Worm (Caenorhabditis elegans): ENCODE measurements around the gene C54E4.4.

The C54E4.4 gene

DNA sequence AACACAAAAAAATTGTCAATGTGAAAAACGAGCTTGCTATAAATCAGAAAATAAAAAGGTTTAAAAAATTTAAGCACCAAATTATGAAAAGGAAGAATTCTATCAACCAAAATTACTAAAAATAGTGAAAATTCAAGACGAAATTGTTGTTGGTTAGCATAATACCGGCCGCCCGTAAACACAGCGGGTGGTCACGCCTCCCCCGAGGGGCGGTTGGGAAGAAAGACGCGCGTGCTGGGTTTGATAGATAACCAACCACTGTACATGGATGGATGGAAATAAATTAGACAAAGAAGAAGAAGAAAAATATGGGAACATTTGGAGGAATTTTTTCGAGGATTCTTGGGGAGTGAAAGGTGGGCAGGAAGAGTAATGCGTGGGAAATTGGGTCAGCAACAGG lies 26.1 kb downstream of the C54E4.4 start:
- TF ChIP-seq ceh-82 (tag; optimal IDR thresholded peaks at IDR 0.05) (no peak), lsy-12 (tag; optimal IDR thresholded peaks at IDR 0.05) (no peak), fos-1 (tag; optimal IDR thresholded peaks at IDR 0.05) (no peak), elt-1 (tag; optimal IDR thresholded peaks at IDR 0.05) (no peak)

DNA sequence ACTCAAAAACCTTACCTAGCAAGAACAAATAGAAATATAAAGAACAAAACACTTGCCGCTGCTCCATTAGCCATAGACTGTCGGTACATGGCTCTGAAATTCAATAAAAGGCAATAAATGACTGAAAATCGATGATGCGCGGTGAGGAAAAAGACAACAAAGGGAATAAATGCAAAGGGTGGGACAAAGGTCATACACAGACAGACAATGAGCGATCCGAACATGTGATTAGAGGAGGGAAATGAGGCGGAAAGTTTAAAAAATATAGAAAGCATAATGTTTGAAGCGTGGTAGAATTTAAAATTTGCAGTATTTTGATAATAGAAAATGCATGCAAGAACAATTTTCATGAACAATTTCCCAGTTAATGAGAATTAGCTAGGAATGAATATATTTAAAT lies 27.9 kb downstream of the C54E4.4 start, which contains the start of gene C54E4.12:
Gene C54E4.12, minus strand, starts transcription at position 101 of the 400 bp plus-strand sequence.
- no peak for TF ChIP-seq ceh-9 (tag; optimal IDR thresholded peaks at IDR 0.05)
- no peak for TF ChIP-seq skn-1 (tag; optimal IDR thresholded peaks at IDR 0.05)
- no peak for TF ChIP-seq mdl-1 (tag; optimal IDR thresholded peaks at IDR 0.05)
- TF ChIP-seq elt-2 (tag; optimal IDR thresholded peaks at IDR 0.05), result no peak
- TF ChIP-seq nfya-1 (tag; optimal IDR thresholded peaks at IDR 0.05; ENCODE audit: insufficient read depth), result no peak
- no peak for TF ChIP-seq elt-3 (tag; optimal IDR thresholded peaks at IDR 0.05)
- TF ChIP-seq nhr-12 (tag; optimal IDR thresholded peaks at IDR 0.05), result no peak
- TF ChIP-seq ama-1 (optimal IDR thresholded peaks at IDR 0.05), result no peak
- no peak for TF ChIP-seq nhr-67 (tag; optimal IDR thresholded peaks at IDR 0.05)
- no peak for TF ChIP-seq nhr-43 (tag; optimal IDR thresholded peaks at IDR 0.05; ENCODE audit: poor library complexity, severe bottlenecking)
- TF ChIP-seq ztf-11 (tag; optimal IDR thresholded peaks at IDR 0.05), result no peak
- no peak for TF ChIP-seq nhr-237 (tag; optimal IDR thresholded peaks at IDR 0.05)
- no peak for TF ChIP-seq R02D3.7 (tag; optimal IDR thresholded peaks at IDR 0.05)
- TF ChIP-seq nhr-25 (tag; optimal IDR thresholded peaks at IDR 0.05), result no peak
- TF ChIP-seq daf-12 (tag; optimal IDR thresholded peaks at IDR 0.05), result no peak
- no peak for TF ChIP-seq eor-1 (tag; optimal IDR thresholded peaks at IDR 0.05)
- TF ChIP-seq tbx-2 (tag; optimal IDR thresholded peaks at IDR 0.05), result no peak

DNA sequence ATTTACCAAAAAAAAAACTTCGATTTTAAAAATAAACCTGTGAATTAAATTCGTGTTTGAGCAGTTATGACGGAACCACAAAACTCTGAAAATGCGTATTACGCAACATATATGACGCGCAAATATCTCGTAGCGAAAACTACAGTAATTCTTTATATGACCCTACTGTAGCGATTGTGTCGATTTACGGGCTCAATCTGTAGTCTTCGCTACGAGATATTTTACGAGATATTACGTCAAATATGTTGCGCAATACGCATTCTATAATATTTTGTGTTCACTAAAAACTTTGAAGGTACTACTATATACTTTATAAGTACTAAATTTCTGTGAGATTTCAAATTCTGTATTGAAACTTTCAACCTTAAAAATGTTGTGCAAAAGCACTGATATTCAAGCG lies 30.9 kb downstream of the C54E4.4 start:
- TF ChIP-seq lsy-12 (tag; optimal IDR thresholded peaks at IDR 0.05), result no peak
- no peak for TF ChIP-seq fkh-2 (tag; optimal IDR thresholded peaks at IDR 0.05)
- TF ChIP-seq mdl-1 (tag; optimal IDR thresholded peaks at IDR 0.05), result no peak
- no peak for TF ChIP-seq nhr-237 (tag; optimal IDR thresholded peaks at IDR 0.05)
- TF ChIP-seq skn-1 (tag; optimal IDR thresholded peaks at IDR 0.05), result no peak
- no peak for TF ChIP-seq sea-2 (GFP tag; optimal IDR thresholded peaks at IDR 0.05)
- no peak for TF ChIP-seq ceh-28 (tag; optimal IDR thresholded peaks at IDR 0.05)
- no peak for TF ChIP-seq elt-1 (tag; optimal IDR thresholded peaks at IDR 0.05)
- no peak for TF ChIP-seq nhr-67 (tag; optimal IDR thresholded peaks at IDR 0.05)
- no peak for TF ChIP-seq mml-1 (tag; optimal IDR thresholded peaks at IDR 0.05)
- TF ChIP-seq ceh-16 (tag; optimal IDR thresholded peaks at IDR 0.05), result no peak
- TF ChIP-seq nhr-23 (tag; optimal IDR thresholded peaks at IDR 0.05), result no peak
- no peak for TF ChIP-seq snpc-4 (tag; optimal IDR thresholded peaks at IDR 0.05)
- no peak for TF ChIP-seq lin-39 (tag; optimal IDR thresholded peaks at IDR 0.05)
- no peak for TF ChIP-seq unc-39 (tag; optimal IDR thresholded peaks at IDR 0.05)

DNA sequence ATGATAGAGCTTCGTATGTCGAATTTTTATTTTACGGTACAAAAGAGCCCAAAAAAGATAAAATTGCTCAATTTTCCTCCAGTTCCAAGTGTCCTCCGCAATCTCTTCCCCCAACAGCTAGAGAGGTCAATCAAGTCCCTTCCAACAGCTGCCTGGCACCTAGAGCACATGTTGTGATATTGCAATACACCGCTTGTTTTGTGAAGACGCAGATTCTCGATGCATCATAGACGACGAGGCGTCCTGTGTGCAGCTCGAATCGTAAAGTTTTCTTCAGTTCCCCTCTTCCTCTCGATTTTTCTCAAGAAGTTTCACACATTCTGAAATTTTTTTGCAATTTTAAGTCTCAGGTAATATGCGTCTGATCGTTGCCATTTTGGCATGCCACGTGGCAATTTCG lies 31.8 kb downstream of the C54E4.4 start, which contains the start of gene test-1:
Gene test-1, plus strand, starts transcription at position 345 of the 400 bp plus-strand sequence.
- no peak for TF ChIP-seq jun-1 (tag; optimal IDR thresholded peaks at IDR 0.05)
- TF ChIP-seq hmg-11 (tag; optimal IDR thresholded peaks at IDR 0.05), result no peak
- no peak for TF ChIP-seq snpc-4 (tag; optimal IDR thresholded peaks at IDR 0.05)
- no peak for TF ChIP-seq aly-2 (tag; optimal IDR thresholded peaks at IDR 0.05)
- TF ChIP-seq sea-2 (GFP tag; optimal IDR thresholded peaks at IDR 0.05), result no peak
- no peak for TF ChIP-seq egl-27 (tag; optimal IDR thresholded peaks at IDR 0.05)
- TF ChIP-seq unc-39 (tag; optimal IDR thresholded peaks at IDR 0.05), result no peak
- TF ChIP-seq nhr-11 (tag; optimal IDR thresholded peaks at IDR 0.05), result no peak
- no peak for TF ChIP-seq pqm-1 (tag; optimal IDR thresholded peaks at IDR 0.05)
- no peak for TF ChIP-seq mdl-1 (tag; optimal IDR thresholded peaks at IDR 0.05)
- no peak for TF ChIP-seq nfya-1 (tag; optimal IDR thresholded peaks at IDR 0.05; ENCODE audit: insufficient read depth)
- no peak for TF ChIP-seq nhr-25 (tag; optimal IDR thresholded peaks at IDR 0.05)
- TF ChIP-seq pha-4 (tag; optimal IDR thresholded peaks at IDR 0.05), result no peak
- no peak for TF ChIP-seq nhr-12 (tag; optimal IDR thresholded peaks at IDR 0.05)
- no peak for TF ChIP-seq ceh-82 (tag; optimal IDR thresholded peaks at IDR 0.05)
- TF ChIP-seq lin-15B (tag; optimal IDR thresholded peaks at IDR 0.05), result no peak
- TF ChIP-seq nhr-43 (tag; optimal IDR thresholded peaks at IDR 0.05; ENCODE audit: poor library complexity, severe bottlenecking), result no peak
- TF ChIP-seq ztf-4 (tag; optimal IDR thresholded peaks at IDR 0.05), result no peak
- TF ChIP-seq nhr-67 (tag; optimal IDR thresholded peaks at IDR 0.05), result no peak

Data from whole organism, L3 larva.